Worm (Caenorhabditis elegans): ENCODE results near the gene oma-1.

- TF ChIP-seq ama-1 (optimal IDR thresholded peaks at IDR 0.05) (no peak), ets-7 (tag; optimal IDR thresholded peaks at IDR 0.05) (no peak), ceh-13 (GFP tag; optimal IDR thresholded peaks at IDR 0.05) (no peak), flt-1 (GFP tag; IDR thresholded peaks at IDR 0.05) (no peak), hmg-4 (GFP tag; optimal IDR thresholded peaks at IDR 0.05) (no peak), B0310.2 (tag; optimal IDR thresholded peaks at IDR 0.05) (no peak), hmbx-1 (tag; optimal IDR thresholded peaks at IDR 0.05) (no peak), aly-1 (tag; optimal IDR thresholded peaks at IDR 0.05) (no peak)
Observed at ce11 chrIV:8891131-8891530, 2.4 kb downstream of the oma-1 start, which contains the start of gene spr-2.
